Worm (Caenorhabditis elegans) whole organism, L2 larva: ENCODE measurements around the gene snfc-5.

Experiments
- F13H6.1 ChIP-seq: sonication (generic microtip); optimal IDR thresholded peaks from 2 replicates; lab custom pipeline; 2016; ENCODE audit warnings: missing genetic modification characterization, missing compliant biosample characterization
- ZK546.5 ChIP-seq: sonication (generic microtip); optimal IDR thresholded peaks from 2 replicates; lab custom pipeline; 2017; ENCODE audit warnings: missing biosample characterization, missing genetic modification characterization
- alr-1 ChIP-seq: fragments of 150-350 bp; optimal IDR thresholded peaks from 2 replicates; lab custom pipeline; 2014; ENCODE audit warnings: missing biosample characterization, missing genetic modification characterization
- ama-1 ChIP-seq: fragments of 150-350 bp; optimal IDR thresholded peaks from 2 replicates; lab custom pipeline; 2018; ENCODE audit warnings: inconsistent platforms
- blmp-1 ChIP-seq: sonication (generic microtip); optimal IDR thresholded peaks from 2 replicates; lab custom pipeline; 2017; ENCODE audit warnings: missing genetic modification characterization, mild to moderate bottlenecking, missing compliant biosample characterization, antibody characterized with exemption, moderate library complexity; ENCODE audit not compliant: insufficient read depth
- ceh-16 ChIP-seq: fragments of 150-350 bp; optimal IDR thresholded peaks from 2 replicates; lab custom pipeline; 2014; ENCODE audit warnings: missing biosample characterization, missing genetic modification characterization
- ceh-82 ChIP-seq: fragments of 150-350 bp; optimal IDR thresholded peaks from 2 replicates; lab custom pipeline; 2014; ENCODE audit warnings: missing biosample characterization, missing genetic modification characterization
- dmd-4 ChIP-seq: sonication (generic microtip); optimal IDR thresholded peaks from 2 replicates; lab custom pipeline; 2017; ENCODE audit warnings: missing biosample characterization, missing genetic modification characterization
- egl-27 ChIP-seq: sonication (generic microtip); optimal IDR thresholded peaks from 3 replicates; lab custom pipeline; 2017; ENCODE audit warnings: missing biosample characterization, missing genetic modification reagents, missing genetic modification characterization
- elt-1 ChIP-seq: fragments of 150-350 bp; optimal IDR thresholded peaks from 2 replicates; lab custom pipeline; 2014; ENCODE audit warnings: missing biosample characterization, missing genetic modification characterization
- elt-3 ChIP-seq: sonication (generic microtip); optimal IDR thresholded peaks from 2 replicates; lab custom pipeline; 2017; ENCODE audit warnings: missing biosample characterization, missing genetic modification characterization
- fos-1 ChIP-seq: fragments of 150-350 bp; optimal IDR thresholded peaks from 2 replicates; lab custom pipeline; 2014; ENCODE audit warnings: missing biosample characterization, missing genetic modification characterization
- gmeb-1 ChIP-seq: fragments of 150-350 bp; optimal IDR thresholded peaks from 2 replicates; lab custom pipeline; 2014; ENCODE audit warnings: missing biosample characterization, missing genetic modification characterization
- lin-11 ChIP-seq: fragments of 150-350 bp; sonication (generic microtip); optimal IDR thresholded peaks from 2 replicates; lab custom pipeline; 2014; ENCODE audit warnings: missing biosample characterization, missing genetic modification characterization, inconsistent platforms, mixed read lengths
- lin-39 ChIP-seq: fragments of 150-350 bp; optimal IDR thresholded peaks from 2 replicates; lab custom pipeline; 2014; ENCODE audit warnings: missing biosample characterization, missing genetic modification reagents, missing genetic modification characterization
- lsy-2 ChIP-seq, 2 experiments: fragments of 150-350 bp in 1 of 2; sonication (generic microtip) in 1 of 2; optimal IDR thresholded peaks; 2 replicates each; lab custom pipeline; 2014 to 2017; ENCODE audit warnings: missing biosample characterization in 2 of 2, missing genetic modification characterization in 2 of 2
- mab-5 ChIP-seq: fragments of 150-350 bp; optimal IDR thresholded peaks from 2 replicates; lab custom pipeline; 2014; ENCODE audit warnings: missing biosample characterization, missing genetic modification characterization
- mdl-1 ChIP-seq, 2 experiments: fragments of 150-350 bp in 1 of 2; sonication (generic microtip) in 1 of 2; optimal IDR thresholded peaks; 2 replicates each; lab custom pipeline; 2017; ENCODE audit warnings: missing biosample characterization in 2 of 2, missing genetic modification characterization in 2 of 2
- nhr-10 ChIP-seq: sonication (generic microtip); optimal IDR thresholded peaks from 2 replicates; lab custom pipeline; 2017; ENCODE audit warnings: missing biosample characterization, missing genetic modification characterization
- nhr-11 ChIP-seq: fragments of 150-350 bp; optimal IDR thresholded peaks from 2 replicates; lab custom pipeline; 2014; ENCODE audit warnings: missing biosample characterization, missing genetic modification characterization
- nhr-12 ChIP-seq: fragments of 150-350 bp; optimal IDR thresholded peaks from 2 replicates; lab custom pipeline; 2014; ENCODE audit warnings: missing biosample characterization, missing genetic modification characterization
- nhr-129 ChIP-seq: fragments of 150-350 bp; optimal IDR thresholded peaks from 2 replicates; lab custom pipeline; 2014; ENCODE audit warnings: missing biosample characterization, missing genetic modification characterization
- nhr-21 ChIP-seq: fragments of 150-350 bp; optimal IDR thresholded peaks from 2 replicates; lab custom pipeline; 2014; ENCODE audit warnings: missing biosample characterization, missing genetic modification characterization
- nhr-23 ChIP-seq: fragments of 150-350 bp; optimal IDR thresholded peaks from 2 replicates; lab custom pipeline; 2014; ENCODE audit warnings: missing biosample characterization, missing genetic modification reagents, missing genetic modification characterization
- nhr-25 ChIP-seq: fragments of 150-350 bp; sonication (generic microtip); optimal IDR thresholded peaks from 3 replicates; lab custom pipeline; 2014; ENCODE audit warnings: missing biosample characterization, missing genetic modification characterization
- nhr-6 ChIP-seq: fragments of 150-350 bp; optimal IDR thresholded peaks from 2 replicates; lab custom pipeline; 2014; ENCODE audit warnings: missing biosample characterization, missing genetic modification characterization
- nhr-77 ChIP-seq: fragments of 150-350 bp; optimal IDR thresholded peaks from 2 replicates; lab custom pipeline; 2014; ENCODE audit warnings: missing biosample characterization, missing genetic modification characterization
- peb-1 ChIP-seq: fragments of 150-350 bp; optimal IDR thresholded peaks from 2 replicates; lab custom pipeline; 2014; ENCODE audit warnings: missing biosample characterization, missing genetic modification characterization
- sem-4 ChIP-seq: fragments of 150-350 bp; optimal IDR thresholded peaks from 2 replicates; lab custom pipeline; 2014; ENCODE audit warnings: missing biosample characterization, missing genetic modification reagents, missing genetic modification characterization
- skn-1 ChIP-seq: sonication (generic microtip); optimal IDR thresholded peaks from 2 replicates; lab custom pipeline; 2017; ENCODE audit warnings: missing biosample characterization, missing genetic modification characterization
- sma-9 ChIP-seq, 2 experiments: fragments of 150-350 bp in 1 of 2; sonication (generic microtip) in 1 of 2; optimal IDR thresholded peaks; 2 replicates each; lab custom pipeline; 2014 to 2016; ENCODE audit warnings: missing genetic modification characterization in 2 of 2, mild to moderate bottlenecking in 1 of 2, missing biosample characterization in 1 of 2, missing compliant biosample characterization in 1 of 2, missing genetic modification reagents in 1 of 2, moderate library complexity in 1 of 2
- snpc-4 ChIP-seq: fragments of 150-350 bp; optimal IDR thresholded peaks from 2 replicates; lab custom pipeline; 2014; ENCODE audit warnings: missing biosample characterization, missing genetic modification characterization
- unc-39 ChIP-seq: fragments of 150-350 bp; optimal IDR thresholded peaks from 2 replicates; lab custom pipeline; 2014; ENCODE audit warnings: missing biosample characterization, missing genetic modification characterization
- unc-55 ChIP-seq: fragments of 150-350 bp; sonication (generic microtip); optimal IDR thresholded peaks from 3 replicates; lab custom pipeline; 2014; ENCODE audit warnings: missing biosample characterization, missing genetic modification reagents, missing genetic modification characterization
- zag-1 ChIP-seq: fragments of 150-350 bp; optimal IDR thresholded peaks from 2 replicates; lab custom pipeline; 2014; ENCODE audit warnings: missing biosample characterization, missing genetic modification characterization
- ztf-11 ChIP-seq: sonication (generic microtip); optimal IDR thresholded peaks from 2 replicates; lab custom pipeline; 2017; ENCODE audit warnings: missing biosample characterization, missing genetic modification characterization
- ztf-4 ChIP-seq: fragments of 150-350 bp; optimal IDR thresholded peaks from 2 replicates; lab custom pipeline; 2014; ENCODE audit warnings: missing biosample characterization, missing genetic modification characterization

The snfc-5 gene

ce11 chrIII:4391319-4391718 is 13.3 kb upstream of the snfc-5 start:
- no peak for TF ChIP-seq F13H6.1 (tag; lab: Kevin White, UChicago)
- no peak for TF ChIP-seq egl-27
- peak; percentile 66 for TF ChIP-seq blmp-1 (tag; lab: Kevin White, UChicago)
- no peak for TF ChIP-seq lin-39 (tag; lab: Kevin White, UChicago)
- TF ChIP-seq ZK546.5, result no peak
- no peak for TF ChIP-seq peb-1 (tag; lab: Kevin White, UChicago)
- TF ChIP-seq fos-1 (tag; lab: Kevin White, UChicago), result no peak

DNA sequence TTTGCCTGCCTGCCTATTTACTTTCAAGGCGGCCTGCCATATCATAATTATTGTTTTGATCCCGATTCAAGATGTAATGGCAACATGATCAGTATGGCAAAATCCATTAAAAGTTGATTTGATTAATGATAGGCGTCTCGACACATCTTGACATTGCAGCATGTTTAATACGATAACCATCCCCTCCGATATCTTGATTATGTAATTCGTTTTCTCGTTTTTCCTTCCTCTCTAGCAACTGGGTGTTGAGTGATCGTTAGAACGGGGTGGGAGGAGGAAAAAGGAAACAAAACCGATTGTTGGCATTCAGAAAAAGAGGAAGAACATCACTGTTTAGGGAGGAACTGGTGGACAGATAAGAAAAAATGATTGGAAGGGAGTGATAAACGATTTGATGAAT is 12.6 kb upstream of the snfc-5 start:
- no peak for TF ChIP-seq nhr-12
- TF ChIP-seq ceh-16 (tag; lab: Kevin White, UChicago), result peak; percentile 12

- TF ChIP-seq sem-4 (tag; lab: Kevin White, UChicago) (no peak), nhr-129 (tag; lab: Kevin White, UChicago) (no peak), elt-3 (tag; lab: Kevin White, UChicago) (no peak), mab-5 (tag; lab: Kevin White, UChicago) (no peak), elt-1 (tag; lab: Kevin White, UChicago) (no peak), ama-1 (lab: Kevin White, UChicago) (no peak), egl-27 (no peak), peb-1 (tag; lab: Kevin White, UChicago) (no peak)
- TF ChIP-seq, all 48 proteins: peak for 0
These were observed 10.1 kb upstream of the snfc-5 start, which contains the start of gene R07E5.4 for ce11 chrIII:4394496-4394895. Gene R07E5.4 (plus strand): TSS chrIII:4394796.

- TF ChIP-seq peb-1 (tag; lab: Kevin White, UChicago) (no peak), lin-11 (tag; lab: Kevin White, UChicago) (no peak), nhr-23 (no peak), nhr-11 (tag; lab: Kevin White, UChicago) (no peak), lin-39 (tag; lab: Kevin White, UChicago) (no peak), elt-1 (tag; lab: Kevin White, UChicago) (no peak), nhr-25 (tag; lab: Kevin White, UChicago) (no peak), ceh-82 (no peak), skn-1 (tag; lab: Kevin White, UChicago) (no peak), unc-39 (no peak), lsy-2 (tag; optimal IDR thresholded peaks at IDR 0.05; lab: Kevin White, UChicago) (no peak), gmeb-1 (tag; lab: Kevin White, UChicago) (no peak), nhr-12 (no peak), nhr-129 (tag; lab: Kevin White, UChicago) (no peak), mdl-1 (tag; optimal IDR thresholded peaks at IDR 0.05; lab: Kevin White, UChicago) (no peak), blmp-1 (tag; lab: Kevin White, UChicago) (no peak), ztf-4 (tag; lab: Kevin White, UChicago) (no peak), nhr-6 (tag; lab: Kevin White, UChicago) (no peak), nhr-10 (tag; lab: Kevin White, UChicago) (no peak)
These were observed 8.7 kb upstream of the snfc-5 start for ce11 chrIII:4395857-4396256.

ce11 chrIII:4397115-4397514 is 7.5 kb upstream of the snfc-5 start, which contains the start of gene R07E5.5:
Gene R07E5.5 (plus strand): TSS chrIII:4397415.
- no peak for TF ChIP-seq sem-4 (tag; lab: Kevin White, UChicago)
- no peak for TF ChIP-seq ztf-11 (tag; lab: Kevin White, UChicago)
- TF ChIP-seq egl-27, result no peak
- TF ChIP-seq unc-39, result no peak
- TF ChIP-seq nhr-21, result no peak
- no peak for TF ChIP-seq mab-5 (tag; lab: Kevin White, UChicago)
- no peak for TF ChIP-seq zag-1

DNA sequence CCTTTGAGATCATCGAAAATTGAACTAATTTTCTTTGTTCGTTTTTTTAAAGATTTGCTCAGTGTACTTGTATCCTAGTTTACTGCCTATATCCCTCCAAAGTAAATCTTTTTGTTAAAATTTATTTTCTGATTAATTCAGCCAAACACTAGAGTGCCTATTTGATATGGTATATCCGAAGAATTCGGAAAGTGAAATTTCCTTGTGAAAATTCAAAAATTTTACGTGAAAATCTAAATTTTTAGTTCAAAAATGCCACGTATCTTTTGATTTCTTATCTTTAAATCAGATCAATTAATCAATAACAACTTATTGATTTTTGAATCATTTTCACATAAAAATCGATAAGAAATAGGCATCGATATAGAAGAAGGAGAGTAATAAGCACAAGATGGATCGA is 6.1 kb upstream of the snfc-5 start, which contains the start of gene R07E5.6:
TSS of gene R07E5.6 (plus strand) at position 301 of the 400 bp plus-strand sequence.
- TF ChIP-seq nhr-25 (tag; lab: Kevin White, UChicago), result no peak
- no peak for TF ChIP-seq nhr-10 (tag; lab: Kevin White, UChicago)
- TF ChIP-seq snpc-4 (tag; lab: Kevin White, UChicago), result no peak
- TF ChIP-seq ceh-82, result no peak
- no peak for TF ChIP-seq zag-1
- TF ChIP-seq unc-55 (GFP tag; lab: Kevin White, UChicago), result no peak
- no peak for TF ChIP-seq nhr-11 (tag; lab: Kevin White, UChicago)
- no peak for TF ChIP-seq alr-1 (tag; lab: Kevin White, UChicago)
- no peak for TF ChIP-seq sma-9 (GFP tag; optimal IDR thresholded peaks at IDR 0.05; lab: Kevin White, UChicago)
- TF ChIP-seq sma-9 (tag; optimal IDR thresholded peaks at IDR 0.05; lab: Kevin White, UChicago), result no peak
- no peak for TF ChIP-seq lin-39 (tag; lab: Kevin White, UChicago)
- no peak for TF ChIP-seq ZK546.5
- no peak for TF ChIP-seq ztf-11 (tag; lab: Kevin White, UChicago)
- no peak for TF ChIP-seq nhr-21
- TF ChIP-seq nhr-6 (tag; lab: Kevin White, UChicago), result no peak
- no peak for TF ChIP-seq dmd-4
- no peak for TF ChIP-seq skn-1 (tag; lab: Kevin White, UChicago)
- no peak for TF ChIP-seq gmeb-1 (tag; lab: Kevin White, UChicago)
- TF ChIP-seq nhr-77 (tag; lab: Kevin White, UChicago), result no peak
